Fruit fly (Drosophila melanogaster) whole organism, embryonic: ENCODE measurements around the gene Ir68b.
A peak's percentile ranks its signal among the peaks of the same experiment; 100 is the strongest.

Experiments
- CG10274 ChIP-seq: fragments of 200-800 bp; sonication (Bioruptor generic); optimal IDR thresholded peaks from 3 replicates; lab custom pipeline; 2017; ENCODE audit warnings: missing biosample characterization, mild to moderate bottlenecking, missing genetic modification characterization
- CG10431 ChIP-seq: fragments of 200-800 bp; sonication (Bioruptor generic); optimal IDR thresholded peaks from 3 replicates; lab custom pipeline; 2018; ENCODE audit warnings: missing biosample characterization, mild to moderate bottlenecking, missing genetic modification characterization
- CG11695 ChIP-seq: fragments of 200-800 bp; sonication (Bioruptor generic); IDR thresholded peaks from 3 replicates; pipeline ENCODE4 v1.3.6; 2022; ENCODE audit warnings: missing biosample characterization, missing genetic modification characterization
- CG12104 ChIP-seq: fragments of 200-800 bp; sonication (Bioruptor generic); optimal IDR thresholded peaks from 3 replicates; lab custom pipeline; 2016; ENCODE audit warnings: missing biosample characterization, missing genetic modification characterization
- CG15479 ChIP-seq: fragments of 200-800 bp; sonication (Bioruptor generic); optimal IDR thresholded peaks from 3 replicates; lab custom pipeline; 2019; ENCODE audit warnings: missing biosample characterization, mild to moderate bottlenecking, missing genetic modification characterization, moderate library complexity
- CG15696 ChIP-seq: fragments of 200-800 bp; sonication (Bioruptor generic); optimal IDR thresholded peaks from 2 replicates; lab custom pipeline; 2019; ENCODE audit warnings: missing biosample characterization, mild to moderate bottlenecking, missing genetic modification characterization, moderate library complexity
- CG16779 ChIP-seq: fragments of 200-800 bp; sonication (Bioruptor generic); IDR thresholded peaks from 2 replicates; pipeline ENCODE4 v1.3.6; 2022; ENCODE audit warnings: missing biosample characterization, missing genetic modification characterization
- CG2120 ChIP-seq: fragments of 200-800 bp; sonication (Bioruptor generic); optimal IDR thresholded peaks from 3 replicates; lab custom pipeline; 2016; ENCODE audit warnings: missing biosample characterization, missing genetic modification characterization
- CG3847 ChIP-seq: fragments of 200-800 bp; sonication (Bioruptor generic); IDR thresholded peaks from 2 replicates; pipeline ENCODE4 v1.3.6; 2022; ENCODE audit warnings: missing biosample characterization, missing genetic modification characterization
- CG43689 ChIP-seq: fragments of 200-800 bp; sonication (Bioruptor generic); IDR thresholded peaks from 2 replicates; pipeline ENCODE4 v1.3.6; 2022; ENCODE audit warnings: missing biosample characterization, missing genetic modification characterization
- CG4820 ChIP-seq: fragments of 200-800 bp; sonication (Bioruptor generic); optimal IDR thresholded peaks from 3 replicates; lab custom pipeline; 2016; ENCODE audit warnings: missing biosample characterization, missing genetic modification characterization
- CG7963 ChIP-seq: fragments of 200-800 bp; sonication (Bioruptor generic); IDR thresholded peaks from 3 replicates; pipeline ENCODE4 v1.3.6; 2022; ENCODE audit warnings: missing biosample characterization, missing genetic modification characterization; ENCODE audit not compliant: partially characterized antibody
- CG8765 ChIP-seq: fragments of 200-800 bp; sonication (Bioruptor generic); IDR thresholded peaks from 2 replicates; pipeline ENCODE4 v1.3.6; 2022; ENCODE audit warnings: missing biosample characterization, missing genetic modification characterization
- Chrac-16 ChIP-seq: fragments of 200-800 bp; sonication (Bioruptor generic); optimal IDR thresholded peaks from 3 replicates; lab custom pipeline; 2016; ENCODE audit warnings: missing biosample characterization, missing genetic modification characterization
- Ets65A ChIP-seq: fragments of 200-800 bp; sonication (Bioruptor generic); peaks from one replicate; lab custom pipeline; 2016; ENCODE audit warnings: missing biosample characterization, missing genetic modification characterization
- Max ChIP-seq: fragments of 200-800 bp; sonication (Bioruptor generic); optimal IDR thresholded peaks from 2 replicates; lab custom pipeline; 2016; ENCODE audit warnings: missing biosample characterization, mild to moderate bottlenecking, missing genetic modification characterization
- NFAT ChIP-seq: fragments of 200-800 bp; sonication (Bioruptor generic); IDR thresholded peaks from 2 replicates; pipeline ENCODE4 v1.3.6; 2022; ENCODE audit warnings: missing biosample characterization, missing genetic modification characterization
- Neu2 ChIP-seq: fragments of 200-800 bp; sonication (Bioruptor generic); optimal IDR thresholded peaks from 3 replicates; lab custom pipeline; 2016; ENCODE audit warnings: missing biosample characterization, missing genetic modification characterization, borderline replicate concordance
- Opbp ChIP-seq: fragments of 200-800 bp; sonication (Bioruptor generic); IDR thresholded peaks from 3 replicates; pipeline ENCODE4 v1.3.6; 2022; ENCODE audit warnings: missing biosample characterization, missing genetic modification characterization; ENCODE audit not compliant: partially characterized antibody
- Rfx ChIP-seq: fragments of 200-800 bp; sonication (Bioruptor generic); IDR thresholded peaks from 2 replicates; pipeline ENCODE4 v1.3.6; 2022; ENCODE audit warnings: missing biosample characterization, missing genetic modification characterization
- Sin3A ChIP-seq: fragments of >200 bp; optimal IDR thresholded peaks from 2 replicates; lab custom pipeline; 2018
- Spps ChIP-seq: fragments of 200-800 bp; sonication (Bioruptor generic); optimal IDR thresholded peaks from 2 replicates; lab custom pipeline; 2018; ENCODE audit warnings: missing biosample characterization, mild to moderate bottlenecking, missing genetic modification characterization
- Sry-β ChIP-seq: fragments of 200-800 bp; sonication (Bioruptor generic); optimal IDR thresholded peaks from 2 replicates; lab custom pipeline; 2018; ENCODE audit warnings: missing biosample characterization, mild to moderate bottlenecking, missing genetic modification characterization, moderate library complexity
- cg ChIP-seq: fragments of 200-800 bp; sonication (Bioruptor generic); optimal IDR thresholded peaks from 3 replicates; lab custom pipeline; 2019; ENCODE audit warnings: missing biosample characterization, mild to moderate bottlenecking, missing genetic modification characterization, moderate library complexity
- ci ChIP-seq: fragments of 200-800 bp; sonication (Bioruptor generic); IDR thresholded peaks from 3 replicates; pipeline ENCODE4 v1.3.6; 2022; ENCODE audit warnings: missing biosample characterization, missing genetic modification characterization
- crc ChIP-seq: fragments of 200-800 bp; sonication (Bioruptor generic); optimal IDR thresholded peaks from 2 replicates; lab custom pipeline; 2016; ENCODE audit warnings: missing biosample characterization, missing genetic modification characterization
- dati ChIP-seq: fragments of 200-800 bp; sonication (Bioruptor generic); IDR thresholded peaks from 2 replicates; pipeline ENCODE4 v1.3.6; 2022; ENCODE audit warnings: missing biosample characterization, missing genetic modification characterization
- dimm ChIP-seq: fragments of 200-800 bp; sonication (Bioruptor generic); IDR thresholded peaks from 2 replicates; pipeline ENCODE4 v1.3.6; 2022; ENCODE audit warnings: missing biosample characterization, missing genetic modification characterization
- dm ChIP-seq: fragments of 200-800 bp; sonication (Bioruptor generic); optimal IDR thresholded peaks from 3 replicates; lab custom pipeline; 2016; ENCODE audit warnings: missing biosample characterization, missing genetic modification characterization
- dysf ChIP-seq: fragments of 200-800 bp; sonication (Bioruptor generic); IDR thresholded peaks from 3 replicates; pipeline ENCODE4 v1.3.6; 2022; ENCODE audit warnings: missing biosample characterization, missing genetic modification characterization
- emc ChIP-seq: fragments of 200-800 bp; sonication (Bioruptor generic); optimal IDR thresholded peaks from 2 replicates; lab custom pipeline; 2016; ENCODE audit warnings: missing biosample characterization, missing genetic modification characterization
- esg ChIP-seq: fragments of 200-800 bp; sonication (Bioruptor generic); conservative IDR thresholded peaks from 2 replicates; pipeline ENCODE4 v1.3.6; 2022; ENCODE audit warnings: missing biosample characterization, missing genetic modification characterization
- fd102C ChIP-seq: fragments of 200-800 bp; sonication (Bioruptor generic); optimal IDR thresholded peaks from 2 replicates; lab custom pipeline; 2018; ENCODE audit warnings: missing biosample characterization, mild to moderate bottlenecking, missing genetic modification characterization, moderate library complexity
- fd64A ChIP-seq: fragments of 200-800 bp; sonication (Bioruptor generic); optimal IDR thresholded peaks from 3 replicates; lab custom pipeline; 2018; ENCODE audit warnings: missing biosample characterization, mild to moderate bottlenecking, missing genetic modification characterization
- her ChIP-seq: fragments of 200-800 bp; sonication (Bioruptor generic); optimal IDR thresholded peaks from 2 replicates; lab custom pipeline; 2016; ENCODE audit warnings: missing biosample characterization, missing genetic modification characterization
- insv ChIP-seq, 2 experiments: fragments of 200-800 bp; sonication (Bioruptor generic); optimal IDR thresholded peaks; 3 replicates each; lab custom pipeline; 2016 to 2018; ENCODE audit warnings: missing biosample characterization in 2 of 2, missing genetic modification characterization in 2 of 2
- kay ChIP-seq: fragments of 200-800 bp; sonication (Bioruptor generic); optimal IDR thresholded peaks from 2 replicates; lab custom pipeline; 2016; ENCODE audit warnings: missing biosample characterization, missing genetic modification characterization
- ken ChIP-seq: fragments of 200-800 bp; sonication (Bioruptor generic); IDR thresholded peaks from 3 replicates; pipeline ENCODE4 v1.3.6; 2022; ENCODE audit warnings: missing biosample characterization, missing genetic modification characterization
- kni ChIP-seq: fragments of 200-800 bp; sonication (Bioruptor generic); optimal IDR thresholded peaks from 3 replicates; lab custom pipeline; 2017; ENCODE audit warnings: mild to moderate bottlenecking, missing biosample characterization, missing genetic modification reagents, missing genetic modification characterization
- lilli ChIP-seq: fragments of 200-800 bp; sonication (Bioruptor generic); optimal IDR thresholded peaks from 3 replicates; lab custom pipeline; 2016; ENCODE audit warnings: missing biosample characterization, missing genetic modification characterization
- maf-S ChIP-seq: fragments of 200-800 bp; sonication (Bioruptor generic); optimal IDR thresholded peaks from 2 replicates; lab custom pipeline; 2016; ENCODE audit warnings: missing biosample characterization, missing genetic modification characterization
- phol ChIP-seq: fragments of 200-800 bp; sonication (Bioruptor generic); optimal IDR thresholded peaks from 3 replicates; lab custom pipeline; 2018; ENCODE audit warnings: missing biosample characterization, mild to moderate bottlenecking, missing genetic modification characterization, moderate library complexity
- sens ChIP-seq: fragments of 200-800 bp; sonication (Bioruptor generic); peaks from one replicate; lab custom pipeline; 2016; ENCODE audit warnings: missing biosample characterization, missing genetic modification characterization
- sim ChIP-seq: fragments of 200-800 bp; sonication (Bioruptor generic); IDR thresholded peaks from 2 replicates; pipeline ENCODE4 v1.3.6; 2022; ENCODE audit warnings: missing biosample characterization, missing genetic modification characterization
- slp2 ChIP-seq: fragments of 200-800 bp; sonication (Bioruptor generic); optimal IDR thresholded peaks from 2 replicates; lab custom pipeline; 2016; ENCODE audit warnings: missing biosample characterization, missing genetic modification characterization
- sob ChIP-seq: fragments of 200-800 bp; sonication (Bioruptor generic); IDR thresholded peaks from 2 replicates; pipeline ENCODE4 v1.3.6; 2022; ENCODE audit warnings: missing biosample characterization, missing genetic modification characterization
- stc ChIP-seq: fragments of 200-800 bp; sonication (Bioruptor generic); IDR thresholded peaks from 2 replicates; pipeline ENCODE4 v1.3.6; 2022; ENCODE audit warnings: missing biosample characterization, missing genetic modification characterization
- trem ChIP-seq: fragments of 200-800 bp; optimal IDR thresholded peaks from 3 replicates; lab custom pipeline; 2019; ENCODE audit warnings: missing biosample characterization, mild to moderate bottlenecking, missing genetic modification characterization, moderate library complexity
- zen ChIP-seq: fragments of 200-800 bp; sonication (Bioruptor generic); optimal IDR thresholded peaks from 3 replicates; lab custom pipeline; 2018; ENCODE audit warnings: missing biosample characterization, mild to moderate bottlenecking, missing genetic modification characterization, moderate library complexity
- zfh1 ChIP-seq: fragments of 200-800 bp; sonication (Bioruptor generic); IDR thresholded peaks from 3 replicates; pipeline ENCODE4 v1.3.6; 2022; ENCODE audit warnings: missing biosample characterization, missing genetic modification characterization

The Ir68b gene

DNA sequence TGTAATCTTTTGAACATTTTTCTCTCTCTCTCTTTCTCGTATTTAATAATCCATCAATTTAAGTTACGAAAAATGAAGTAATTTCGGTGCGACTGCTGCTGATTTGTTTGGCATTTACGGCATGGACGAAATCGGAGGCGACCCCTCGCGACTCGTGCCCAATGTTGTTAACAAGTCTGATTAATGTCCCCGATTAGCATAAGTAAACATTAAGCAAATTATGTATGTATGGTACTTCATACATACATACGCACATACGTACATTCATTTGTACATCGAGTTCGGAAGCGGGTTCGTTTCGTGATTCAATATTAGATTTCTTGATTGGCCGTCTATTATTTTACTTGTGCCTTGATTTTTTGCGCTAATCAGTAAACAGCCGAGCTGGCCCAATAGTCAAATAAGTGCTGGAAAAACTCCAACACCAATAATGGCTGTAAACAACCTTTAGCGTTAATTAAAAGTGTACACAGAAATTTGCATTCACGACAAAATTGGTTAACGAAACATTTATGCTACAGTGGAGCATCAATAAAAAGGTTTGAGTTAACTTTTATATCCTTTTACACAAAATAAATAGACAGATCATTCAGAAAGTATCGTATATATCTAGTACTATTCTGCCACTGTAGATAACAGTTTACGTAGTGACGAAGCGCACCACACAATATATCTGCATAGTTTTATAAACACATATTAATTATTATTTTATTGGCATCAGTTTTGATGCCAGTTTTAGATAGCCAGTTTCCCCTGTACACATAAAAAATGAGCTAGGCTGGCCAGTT is 36.1 kb downstream of the Ir68b start (continued):
- TF ChIP-seq esg (GFP tag; lab: Robert Waterston, UW) (0 out of 2 replicates have a peak, but pooled peaks have one; percentile 39), CG16779 (GFP tag; lab: Robert Waterston, UW) (peak; percentile 21; the same call in 1 of the 2 replicates), cg (no peak), insv (GFP tag; optimal IDR thresholded peaks at IDR 0.05; lab: Kevin White, UChicago) (no peak), CG4820 (GFP tag; lab: Kevin White, UChicago) (peak; percentile 2), Rfx (GFP tag; lab: Robert Waterston, UW) (peak; percentile 83), lilli (GFP tag; lab: Kevin White, UChicago) (peak; percentile 69), dysf (GFP tag; lab: Robert Waterston, UW) (peak; percentile 81), fd102C (GFP tag; lab: Kevin White, UChicago) (no peak), ken (GFP tag; lab: Robert Waterston, UW) (0 out of 3 replicates have a peak, but pooled peaks have one; percentile 55), NFAT (GFP tag; lab: Robert Waterston, UW) (no peak), stc (GFP tag; lab: Robert Waterston, UW) (peak; percentile 54; the same call in 1 of the 2 replicates), CG12104 (GFP tag; lab: Kevin White, UChicago) (peak; percentile 9), Sin3A (lab: Kevin White, UChicago) (no peak), Sry-β (no peak), sob (peak; percentile 69; the same call in 1 of the 2 replicates), Neu2 (GFP tag; lab: Kevin White, UChicago) (no peak), her (GFP tag; lab: Kevin White, UChicago) (no peak), CG3847 (GFP tag; lab: Robert Waterston, UW) (peak; percentile 75), dm (no peak), kni (GFP tag; lab: Kevin White, UChicago) (no peak), ci (GFP tag; lab: Robert Waterston, UW) (0 out of 3 replicates have a peak, but pooled peaks have one; percentile 38), Ets65A (GFP tag; lab: Kevin White, UChicago) (peak; percentile 77), slp2 (GFP tag; lab: Kevin White, UChicago) (no peak), CG10274 (GFP tag; lab: Kevin White, UChicago) (peak; percentile 25), Chrac-16 (peak; percentile 11), Opbp (GFP tag; lab: Robert Waterston, UW) (no peak), CG10431 (GFP tag; lab: Kevin White, UChicago) (no peak), dati (GFP tag; lab: Robert Waterston, UW) (no peak), CG11695 (GFP tag; lab: Robert Waterston, UW) (peak; percentile 70; the same call in 2 of the 3 replicates), CG8765 (GFP tag; lab: Robert Waterston, UW) (no peak), emc (GFP tag; lab: Kevin White, UChicago) (no peak), CG43689 (GFP tag; lab: Robert Waterston, UW) (peak; percentile 46; the same call in 1 of the 2 replicates), Max (no peak), maf-S (GFP tag; lab: Kevin White, UChicago) (peak; percentile 8), fd64A (GFP tag; lab: Kevin White, UChicago) (no peak), kay (peak; percentile 44), sens (GFP tag; lab: Kevin White, UChicago) (peak; percentile 75), trem (tag; lab: Kevin White, UChicago) (no peak), CG15479 (GFP tag; lab: Kevin White, UChicago) (no peak), zen (tag; lab: Kevin White, UChicago) (no peak), zfh1 (GFP tag; lab: Robert Waterston, UW) (peak; percentile 9; the same call in 1 of the 3 replicates), CG15696 (tag; lab: Kevin White, UChicago) (peak; percentile 10), phol (peak; percentile 53), Spps (tag; lab: Kevin White, UChicago) (no peak), CG2120 (GFP tag; lab: Kevin White, UChicago) (peak; percentile 77), dimm (GFP tag; lab: Robert Waterston, UW) (no peak; the same call in 1 of the 2 replicates), crc (GFP tag; lab: Kevin White, UChicago) (no peak), CG7963 (GFP tag; lab: Robert Waterston, UW) (no peak), sim (GFP tag; lab: Robert Waterston, UW) (no peak)
